Fruit fly (Drosophila melanogaster): ENCODE results near the gene snRNP-U1-C.

DNA sequence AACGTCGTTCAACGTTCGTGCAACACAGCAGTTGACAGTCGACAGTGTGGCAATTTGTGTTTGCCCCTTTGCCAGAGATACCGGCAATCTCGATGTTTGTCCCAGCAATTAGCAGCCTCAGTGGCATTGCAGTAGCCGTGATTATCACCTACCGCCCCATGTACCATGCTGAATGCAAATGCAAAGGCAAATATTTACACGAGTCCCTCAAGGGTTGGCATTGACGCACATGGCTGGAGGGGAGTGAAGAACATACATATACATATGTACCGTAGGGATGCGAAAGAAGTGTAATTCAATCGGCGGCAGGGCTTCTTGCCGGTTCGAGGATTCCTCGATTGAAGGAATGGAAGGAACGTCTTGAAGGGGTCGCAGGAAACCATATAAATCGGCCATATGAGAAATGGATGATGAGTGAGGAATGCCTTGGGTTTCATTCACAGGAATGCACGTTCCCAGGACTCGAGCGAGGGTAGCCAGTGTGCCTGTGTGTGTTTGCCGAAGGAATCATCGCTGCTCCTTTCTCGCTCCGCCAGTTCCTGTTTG is 16.5 kb upstream of the snRNP-U1-C start:
- TF ChIP-seq CG7045 (GFP tag; optimal IDR thresholded peaks at IDR 0.05) (no peak), CG11617 (GFP tag; optimal IDR thresholded peaks at IDR 0.05) (no peak), bab1 (GFP tag; optimal IDR thresholded peaks at IDR 0.05) (no peak), ovo (GFP tag; optimal IDR thresholded peaks at IDR 0.05) (no peak), kay (GFP tag; ENCODE audit: borderline replicate concordance) (no peak), CG14711 (tag; optimal IDR thresholded peaks at IDR 0.05) (no peak), Hr96 (GFP tag; optimal IDR thresholded peaks at IDR 0.05) (no peak), pad (GFP tag; optimal IDR thresholded peaks at IDR 0.05) (no peak), CG12768 (GFP tag; optimal IDR thresholded peaks at IDR 0.05) (no peak), cic (GFP tag; optimal IDR thresholded peaks at IDR 0.05) (no peak), toe (GFP tag; optimal IDR thresholded peaks at IDR 0.05) (no peak), CG1620 (GFP tag; optimal IDR thresholded peaks at IDR 0.05) (no peak), tj (GFP tag; optimal IDR thresholded peaks at IDR 0.05) (no peak)
